Fruit fly (Drosophila melanogaster) whole organism, embryonic: Measurements from ENCODE around the gene CG12054.

Source experiments
- Antp ChIP-seq: fragments of 200-800 bp; sonication (Bioruptor generic); optimal IDR thresholded peaks from 3 replicates; lab custom pipeline; 2016; ENCODE audit warnings: missing biosample characterization, missing genetic modification characterization
- Atf-2 ChIP-seq: fragments of 200-800 bp; sonication (Bioruptor generic); optimal IDR thresholded peaks from 2 replicates; lab custom pipeline; 2016; ENCODE audit warnings: missing biosample characterization, missing genetic modification characterization
- Bdp1 ChIP-seq: fragments of 200-800 bp; sonication (Bioruptor generic); optimal IDR thresholded peaks from 3 replicates; lab custom pipeline; 2016; ENCODE audit warnings: missing biosample characterization, missing genetic modification characterization
- Bgb ChIP-seq: fragments of 200-800 bp; sonication (Bioruptor generic); IDR thresholded peaks from 2 replicates; pipeline ENCODE4 v1.3.6; 2022; ENCODE audit warnings: missing biosample characterization, missing genetic modification characterization; ENCODE audit not compliant: partially characterized antibody
- CG13123 ChIP-seq: fragments of 200-800 bp; sonication (Bioruptor generic); optimal IDR thresholded peaks from 2 replicates; lab custom pipeline; 2016; ENCODE audit warnings: missing biosample characterization, missing genetic modification characterization
- CG15514 ChIP-seq: fragments of 200-800 bp; sonication (Bioruptor generic); optimal IDR thresholded peaks from 3 replicates; lab custom pipeline; 2017; ENCODE audit warnings: missing biosample characterization, missing genetic modification characterization, mild to moderate bottlenecking, moderate library complexity, missing genetic modification reagents
- CG15696 ChIP-seq: fragments of 200-800 bp; sonication (Bioruptor generic); optimal IDR thresholded peaks from 2 replicates; lab custom pipeline; 2019; ENCODE audit warnings: missing biosample characterization, mild to moderate bottlenecking, missing genetic modification characterization, moderate library complexity
- CG17385 ChIP-seq: fragments of 200-800 bp; sonication (Bioruptor generic); optimal IDR thresholded peaks from 3 replicates; lab custom pipeline; 2018; ENCODE audit warnings: missing biosample characterization, mild to moderate bottlenecking, missing genetic modification characterization
- CG2712 ChIP-seq: fragments of 200-800 bp; optimal IDR thresholded peaks from 3 replicates; lab custom pipeline; 2019; ENCODE audit warnings: missing biosample characterization, mild to moderate bottlenecking, missing genetic modification characterization, moderate library complexity
- CG33557 ChIP-seq: fragments of 200-800 bp; sonication (Bioruptor generic); optimal IDR thresholded peaks from 2 replicates; lab custom pipeline; 2019; ENCODE audit warnings: missing biosample characterization, mild to moderate bottlenecking, missing genetic modification characterization, moderate library complexity
- CG34376 ChIP-seq: fragments of 200-800 bp; sonication (Bioruptor generic); optimal IDR thresholded peaks from 2 replicates; lab custom pipeline; 2018; ENCODE audit warnings: missing biosample characterization, mild to moderate bottlenecking, missing genetic modification characterization
- CG34422 ChIP-seq: fragments of 200-800 bp; sonication (Bioruptor generic); IDR thresholded peaks from 3 replicates; pipeline ENCODE4 v1.3.6; 2022; ENCODE audit warnings: missing biosample characterization, missing genetic modification characterization
- CG42726 ChIP-seq: fragments of 200-800 bp; sonication (Bioruptor generic); IDR thresholded peaks from 2 replicates; pipeline ENCODE4 v1.3.6; 2022; ENCODE audit warnings: missing biosample characterization, missing genetic modification characterization; ENCODE audit not compliant: partially characterized antibody
- CG6254 ChIP-seq: fragments of 200-800 bp; sonication (Bioruptor generic); optimal IDR thresholded peaks from 3 replicates; lab custom pipeline; 2017; ENCODE audit warnings: mild to moderate bottlenecking, missing biosample characterization, missing genetic modification reagents, missing genetic modification characterization
- CG7357 ChIP-seq: fragments of 200-800 bp; sonication (Bioruptor generic); IDR thresholded peaks from 3 replicates; pipeline ENCODE4 v1.3.6; 2022; ENCODE audit warnings: missing biosample characterization, missing genetic modification characterization
- CG7556 ChIP-seq: fragments of 200-800 bp; sonication (Bioruptor generic); optimal IDR thresholded peaks from 2 replicates; lab custom pipeline; 2017; ENCODE audit warnings: missing biosample characterization, mild to moderate bottlenecking, missing genetic modification characterization
- CG7839 ChIP-seq: fragments of 200-800 bp; sonication (Bioruptor generic); optimal IDR thresholded peaks from 3 replicates; lab custom pipeline; 2018; ENCODE audit warnings: missing biosample characterization, mild to moderate bottlenecking, missing genetic modification characterization, moderate library complexity
- CG8281 ChIP-seq: fragments of 200-800 bp; sonication (Bioruptor generic); optimal IDR thresholded peaks from 2 replicates; lab custom pipeline; 2018; ENCODE audit warnings: missing biosample characterization, mild to moderate bottlenecking, missing genetic modification characterization, moderate library complexity
- Dbx ChIP-seq: fragments of 200-800 bp; sonication (Bioruptor generic); IDR thresholded peaks from 3 replicates; pipeline ENCODE4 v1.3.6; 2022; ENCODE audit warnings: missing biosample characterization, missing genetic modification characterization
- Deaf1 ChIP-seq: fragments of 200-800 bp; optimal IDR thresholded peaks from 3 replicates; lab custom pipeline; 2019; ENCODE audit warnings: missing biosample characterization, mild to moderate bottlenecking, missing genetic modification characterization, moderate library complexity
- Dfd ChIP-seq, 2 experiments: fragments of >200 bp; optimal IDR thresholded peaks; 2 replicates each; lab custom pipeline; 2017; ENCODE audit warnings: missing biosample characterization in 2 of 2, missing genetic modification characterization in 2 of 2
- Drgx ChIP-seq: fragments of 200-800 bp; sonication (Bioruptor generic); IDR thresholded peaks from 2 replicates; pipeline ENCODE4 v1.3.6; 2022; ENCODE audit warnings: missing biosample characterization, missing genetic modification characterization
- Eip74EF ChIP-seq, 2 experiments: fragments of 200-800 bp in 1 of 2; fragments of >200 bp in 1 of 2; sonication (Bioruptor generic) in 1 of 2; optimal IDR thresholded peaks; 2 replicates each; lab custom pipeline; 2017 to 2019; ENCODE audit warnings: missing biosample characterization in 2 of 2, missing genetic modification characterization in 2 of 2, mild to moderate bottlenecking in 1 of 2, moderate library complexity in 1 of 2
- Jarid2 ChIP-seq: fragments of 200-800 bp; sonication (Bioruptor generic); optimal IDR thresholded peaks from 3 replicates; lab custom pipeline; 2017; ENCODE audit warnings: mild to moderate bottlenecking, missing biosample characterization, missing genetic modification reagents, missing genetic modification characterization
- Mad ChIP-seq: fragments of 200-800 bp; sonication (Bioruptor generic); optimal IDR thresholded peaks from 2 replicates; lab custom pipeline; 2016; ENCODE audit warnings: missing biosample characterization, missing genetic modification characterization
- Med ChIP-seq: fragments of 200-800 bp; sonication (Bioruptor generic); peaks from one replicate; lab custom pipeline; 2016; ENCODE audit warnings: missing biosample characterization, missing genetic modification characterization, mild to moderate bottlenecking, inconsistent platforms, moderate library complexity
- Meics ChIP-seq: fragments of 200-800 bp; sonication (Bioruptor generic); optimal IDR thresholded peaks from 2 replicates; lab custom pipeline; 2017; ENCODE audit warnings: missing biosample characterization, mild to moderate bottlenecking, missing genetic modification characterization
- NK7.1 ChIP-seq: fragments of 200-800 bp; sonication (Bioruptor generic); optimal IDR thresholded peaks from 3 replicates; lab custom pipeline; 2016; ENCODE audit warnings: missing biosample characterization, missing genetic modification characterization
- Sox102F ChIP-seq: fragments of 200-800 bp; sonication (Bioruptor generic); optimal IDR thresholded peaks from 2 replicates; lab custom pipeline; 2018; ENCODE audit warnings: missing biosample characterization, mild to moderate bottlenecking, missing genetic modification characterization, moderate library complexity
- Usf ChIP-seq: fragments of 200-800 bp; sonication (Bioruptor generic); optimal IDR thresholded peaks from 2 replicates; lab custom pipeline; 2017; ENCODE audit warnings: missing genotype, missing biosample characterization, missing genetic modification characterization
- Xbp1 ChIP-seq: fragments of 200-800 bp; sonication (Bioruptor generic); optimal IDR thresholded peaks from 3 replicates; lab custom pipeline; 2016; ENCODE audit warnings: missing biosample characterization, mild to moderate bottlenecking, missing genetic modification characterization
- Xrp1 ChIP-seq: fragments of 200-800 bp; sonication (Bioruptor generic); IDR thresholded peaks from 2 replicates; pipeline ENCODE4 v1.3.6; 2022; ENCODE audit warnings: missing biosample characterization, missing genetic modification characterization
- ac ChIP-seq: fragments of 200-800 bp; sonication (Bioruptor generic); optimal IDR thresholded peaks from 3 replicates; lab custom pipeline; 2017; ENCODE audit warnings: missing biosample characterization, mild to moderate bottlenecking, missing genetic modification characterization
- ato ChIP-seq: fragments of 200-800 bp; sonication (Bioruptor generic); IDR thresholded peaks from 2 replicates; pipeline ENCODE4 v1.3.6; 2022; ENCODE audit warnings: missing biosample characterization, missing genetic modification characterization; ENCODE audit not compliant: partially characterized antibody
- bab2 ChIP-seq: fragments of 200-800 bp; sonication (Bioruptor generic); optimal IDR thresholded peaks from 2 replicates; lab custom pipeline; 2016; ENCODE audit warnings: missing biosample characterization, missing genetic modification characterization
- btn ChIP-seq: fragments of 200-800 bp; sonication (Bioruptor generic); optimal IDR thresholded peaks from 2 replicates; lab custom pipeline; 2016; ENCODE audit warnings: missing biosample characterization, missing genetic modification characterization
- caup ChIP-seq: fragments of 200-800 bp; sonication (Bioruptor generic); optimal IDR thresholded peaks from 3 replicates; lab custom pipeline; 2017; ENCODE audit warnings: missing biosample characterization, mild to moderate bottlenecking, missing genetic modification characterization, moderate library complexity; ENCODE audit not compliant: severe bottlenecking
- ewg ChIP-seq: fragments of 200-800 bp; sonication (Bioruptor generic); optimal IDR thresholded peaks from 3 replicates; lab custom pipeline; 2017; ENCODE audit warnings: mild to moderate bottlenecking, missing biosample characterization, missing genetic modification reagents, missing genetic modification characterization
- gro ChIP-seq: fragments of 200-800 bp; sonication (Bioruptor generic); optimal IDR thresholded peaks from 2 replicates; lab custom pipeline; 2016; ENCODE audit warnings: missing biosample characterization, missing genetic modification characterization
- lola ChIP-seq, 3 experiments: fragments of >200 bp in 2 of 3; fragments of 200-800 bp in 1 of 3; sonication (Bioruptor generic) in 1 of 3; optimal IDR thresholded peaks; 2 replicates each; lab custom pipeline; 2017 to 2019; ENCODE audit warnings: missing biosample characterization in 3 of 3, missing genetic modification characterization in 3 of 3, mild to moderate bottlenecking in 1 of 3, moderate library complexity in 1 of 3
- nerfin-1 ChIP-seq: fragments of 200-800 bp; sonication (Bioruptor generic); optimal IDR thresholded peaks from 3 replicates; lab custom pipeline; 2019; ENCODE audit warnings: missing biosample characterization, mild to moderate bottlenecking, missing genetic modification characterization, moderate library complexity
- onecut ChIP-seq: fragments of 200-800 bp; sonication (Bioruptor generic); IDR thresholded peaks from 2 replicates; pipeline ENCODE4 v1.3.6; 2022; ENCODE audit warnings: missing biosample characterization, missing genetic modification characterization
- p53 ChIP-seq: fragments of 200-800 bp; sonication (Bioruptor generic); optimal IDR thresholded peaks from 2 replicates; lab custom pipeline; 2016; ENCODE audit warnings: missing biosample characterization, missing genetic modification characterization
- pros ChIP-seq: fragments of 200-800 bp; sonication (Bioruptor generic); optimal IDR thresholded peaks from 3 replicates; lab custom pipeline; 2019; ENCODE audit warnings: missing biosample characterization, mild to moderate bottlenecking, missing genetic modification characterization, moderate library complexity
- sc ChIP-seq, 3 experiments: fragments of >200 bp in 2 of 3; fragments of 200-800 bp in 1 of 3; sonication (Bioruptor generic) in 1 of 3; optimal IDR thresholded peaks; 2 replicates in 2 of 3; 3 replicates in 1 of 3; lab custom pipeline; 2017; ENCODE audit warnings: mild to moderate bottlenecking in 1 of 3, missing biosample characterization in 1 of 3, missing genetic modification characterization in 1 of 3, missing genetic modification reagents in 1 of 3
- scrt ChIP-seq: fragments of 200-800 bp; sonication (Bioruptor generic); optimal IDR thresholded peaks from 2 replicates; lab custom pipeline; 2018; ENCODE audit warnings: missing biosample characterization, mild to moderate bottlenecking, missing genetic modification characterization, moderate library complexity
- sima ChIP-seq: fragments of 200-800 bp; sonication (Bioruptor generic); optimal IDR thresholded peaks from 2 replicates; lab custom pipeline; 2016; ENCODE audit warnings: missing biosample characterization, missing genetic modification characterization

The CG12054 gene

DNA sequence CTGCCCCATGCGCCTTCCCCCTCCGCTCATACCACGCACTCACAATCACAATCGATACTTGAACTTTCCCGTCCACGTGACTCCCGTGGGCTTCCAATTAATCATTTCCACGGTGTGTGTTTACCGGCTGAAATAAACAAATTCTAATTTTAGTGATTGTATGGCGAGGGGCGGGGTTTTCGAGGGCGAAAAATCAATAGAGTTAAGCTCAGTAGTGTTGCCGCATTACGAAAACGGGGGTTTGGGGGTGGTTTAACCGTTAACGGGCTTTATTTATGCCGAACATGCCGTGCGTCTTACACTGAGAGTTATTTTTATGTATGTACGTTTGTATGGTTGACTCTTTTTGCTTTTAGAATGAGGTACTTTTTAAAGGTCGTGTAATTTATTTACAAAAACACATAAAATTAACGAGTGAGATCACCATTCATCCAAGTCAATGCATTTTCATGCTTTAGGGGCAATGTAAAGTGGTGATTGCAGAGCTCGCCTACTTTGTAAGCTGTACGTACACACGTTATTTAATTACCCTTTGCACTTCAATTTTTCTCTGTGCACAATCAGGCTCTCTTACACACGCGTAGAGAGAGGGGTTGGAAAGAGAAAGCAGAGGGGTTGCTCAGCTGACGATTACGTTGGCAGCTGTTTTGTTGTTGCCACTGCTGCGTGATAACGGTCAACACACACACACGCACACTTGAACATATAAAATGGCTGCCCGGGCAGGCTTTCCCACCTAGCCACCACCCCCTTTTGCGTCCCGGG is 1.8 kb downstream of the CG12054 start (continued):
- TF ChIP-seq Eip74EF (GFP tag; optimal IDR thresholded peaks at IDR 0.05; lab: Kevin White, UChicago) (peak in 1 of 2 experiments; percentile 66), p53 (GFP tag; lab: Kevin White, UChicago) (peak; percentile 37), ewg (GFP tag; lab: Kevin White, UChicago) (peak; percentile 85), ato (no peak), sima (GFP tag; lab: Kevin White, UChicago) (peak; percentile 46), btn (GFP tag; lab: Kevin White, UChicago) (peak; percentile 35), Xbp1 (GFP tag; lab: Kevin White, UChicago) (peak; percentile 85), Med (GFP tag; lab: Kevin White, UChicago) (peak; percentile 97), CG34376 (peak; percentile 88), Dbx (GFP tag; lab: Robert Waterston, UW) (no peak), Deaf1 (tag; lab: Kevin White, UChicago) (peak; percentile 47), Mad (peak; percentile 65), sc (optimal IDR thresholded peaks at IDR 0.05; lab: Kevin White, UChicago) (no peak), sc (GFP tag; optimal IDR thresholded peaks at IDR 0.05; lab: Kevin White, UChicago) (peak; percentile 78), CG33557 (GFP tag; lab: Kevin White, UChicago) (peak; percentile 76), Jarid2 (GFP tag; lab: Kevin White, UChicago) (peak; percentile 12), ac (GFP tag; lab: Kevin White, UChicago) (peak; percentile 77), caup (GFP tag; lab: Kevin White, UChicago) (peak; percentile 89), lola (GFP tag; optimal IDR thresholded peaks at IDR 0.05; lab: Kevin White, UChicago) (peak in 1 of 3 experiments; percentile 85), CG15514 (GFP tag; lab: Kevin White, UChicago) (peak; percentile 70), Xrp1 (GFP tag; lab: Robert Waterston, UW) (no peak), Antp (GFP tag; lab: Kevin White, UChicago) (peak; percentile 89), CG7839 (peak; percentile 92), pros (GFP tag; lab: Kevin White, UChicago) (peak; percentile 63), Drgx (GFP tag; lab: Robert Waterston, UW) (no peak), CG34422 (GFP tag; lab: Robert Waterston, UW) (no peak), NK7.1 (GFP tag; lab: Kevin White, UChicago) (peak; percentile 74), CG42726 (no peak), CG7556 (peak; percentile 94), CG13123 (GFP tag; lab: Kevin White, UChicago) (peak; percentile 53), Sox102F (peak; percentile 81), nerfin-1 (tag; lab: Kevin White, UChicago) (peak; percentile 67), scrt (GFP tag; lab: Kevin White, UChicago) (peak; percentile 71), onecut (peak; percentile 97), CG6254 (GFP tag; lab: Kevin White, UChicago) (peak; percentile 79), Meics (GFP tag; lab: Kevin White, UChicago) (peak; percentile 89), CG7357 (GFP tag; lab: Robert Waterston, UW) (peak; percentile 76; the same call in 2 of the 3 replicates), Bdp1 (GFP tag; lab: Kevin White, UChicago) (peak; percentile 69), Bgb (GFP tag; lab: Robert Waterston, UW) (no peak), CG15696 (peak; percentile 81), gro (GFP tag; lab: Kevin White, UChicago) (peak; percentile 69), bab2 (GFP tag; lab: Kevin White, UChicago) (peak; percentile 89), Usf (GFP tag; lab: Kevin White, UChicago) (peak; percentile 64), CG8281 (peak; percentile 59), Dfd (GFP tag; optimal IDR thresholded peaks at IDR 0.05; lab: Kevin White, UChicago) (no peak), Atf-2 (GFP tag; lab: Kevin White, UChicago) (peak; percentile 83), CG2712 (tag; lab: Kevin White, UChicago) (peak; percentile 89), CG17385 (GFP tag; lab: Kevin White, UChicago) (peak; percentile 78)
